Fruit fly (Drosophila melanogaster) whole organism, embryonic: Measurements from ENCODE around the gene PIG-L.

Experiments
- Atf-2 ChIP-seq: fragments of 200-800 bp; sonication (Bioruptor generic); optimal IDR thresholded peaks from 2 replicates; lab custom pipeline; 2016; ENCODE audit warnings: missing biosample characterization, missing genetic modification characterization
- Atf6 ChIP-seq: fragments of 200-800 bp; sonication (Bioruptor generic); IDR thresholded peaks from 2 replicates; pipeline ENCODE4 v1.3.6; 2022; ENCODE audit warnings: missing biosample characterization, missing genetic modification characterization
- CG10147 ChIP-seq: fragments of 200-800 bp; sonication (Bioruptor generic); optimal IDR thresholded peaks from 2 replicates; lab custom pipeline; 2019; ENCODE audit warnings: missing biosample characterization, mild to moderate bottlenecking, missing genetic modification characterization, moderate library complexity
- CG10366 ChIP-seq: fragments of 200-800 bp; sonication (Bioruptor generic); IDR thresholded peaks from 2 replicates; pipeline ENCODE4 v1.3.6; 2022; ENCODE audit warnings: missing biosample characterization, missing genetic modification characterization
- CG11085 ChIP-seq: fragments of 200-800 bp; sonication (Bioruptor generic); IDR thresholded peaks from 2 replicates; pipeline ENCODE4 v1.3.6; 2022; ENCODE audit warnings: missing biosample characterization, missing genetic modification characterization
- CG14965 ChIP-seq: fragments of 200-800 bp; sonication (Bioruptor generic); optimal IDR thresholded peaks from 2 replicates; lab custom pipeline; 2016; ENCODE audit warnings: missing biosample characterization, missing genetic modification characterization, borderline replicate concordance
- CG15514 ChIP-seq: fragments of 200-800 bp; sonication (Bioruptor generic); optimal IDR thresholded peaks from 3 replicates; lab custom pipeline; 2017; ENCODE audit warnings: missing biosample characterization, missing genetic modification characterization, mild to moderate bottlenecking, moderate library complexity, missing genetic modification reagents
- CG16813 ChIP-seq: fragments of 200-800 bp; sonication (Bioruptor generic); IDR thresholded peaks from 3 replicates; pipeline ENCODE4 v1.3.6; 2022; ENCODE audit warnings: missing biosample characterization, missing genetic modification characterization; ENCODE audit not compliant: partially characterized antibody
- CG17802 ChIP-seq: fragments of 200-800 bp; sonication (Bioruptor generic); optimal IDR thresholded peaks from 2 replicates; lab custom pipeline; 2018; ENCODE audit warnings: missing biosample characterization, mild to moderate bottlenecking, missing genetic modification characterization, moderate library complexity
- CG2875 ChIP-seq: fragments of 200-800 bp; sonication (Bioruptor generic); optimal IDR thresholded peaks from 2 replicates; lab custom pipeline; 2017; ENCODE audit warnings: missing biosample characterization, mild to moderate bottlenecking, missing genetic modification characterization, missing genetic modification reagents
- CG43689 ChIP-seq: fragments of 200-800 bp; sonication (Bioruptor generic); IDR thresholded peaks from 2 replicates; pipeline ENCODE4 v1.3.6; 2022; ENCODE audit warnings: missing biosample characterization, missing genetic modification characterization
- CG4404 ChIP-seq: fragments of 200-800 bp; sonication (Bioruptor generic); IDR thresholded peaks from 2 replicates; pipeline ENCODE4 v1.3.6; 2022; ENCODE audit warnings: missing biosample characterization, missing genetic modification characterization
- CG6791 ChIP-seq: fragments of 200-800 bp; sonication (Bioruptor generic); IDR thresholded peaks from 3 replicates; pipeline ENCODE4 v1.3.6; 2022; ENCODE audit warnings: missing biosample characterization, missing genetic modification characterization; ENCODE audit not compliant: partially characterized antibody
- CG7372 ChIP-seq: fragments of 200-800 bp; sonication (Bioruptor generic); IDR thresholded peaks from 2 replicates; pipeline ENCODE4 v1.3.6; 2022; ENCODE audit warnings: missing biosample characterization, missing genetic modification characterization
- CG8290 ChIP-seq, 3 experiments: fragments of 200-800 bp; sonication (Bioruptor generic); optimal IDR thresholded peaks; 2 replicates each; lab custom pipeline; 2016 to 2019; ENCODE audit warnings: missing biosample characterization in 3 of 3, missing genetic modification characterization in 3 of 3, mild to moderate bottlenecking in 2 of 3, moderate library complexity in 1 of 3
- CG8944 ChIP-seq: fragments of 200-800 bp; sonication (Bioruptor generic); optimal IDR thresholded peaks from 3 replicates; lab custom pipeline; 2016; ENCODE audit warnings: missing biosample characterization, missing genetic modification characterization
- CG9609 ChIP-seq: fragments of 200-800 bp; sonication (Bioruptor generic); optimal IDR thresholded peaks from 3 replicates; lab custom pipeline; 2016; ENCODE audit warnings: missing biosample characterization, missing genetic modification characterization
- Chrac-16 ChIP-seq: fragments of 200-800 bp; sonication (Bioruptor generic); optimal IDR thresholded peaks from 3 replicates; lab custom pipeline; 2016; ENCODE audit warnings: missing biosample characterization, missing genetic modification characterization
- D ChIP-seq, 2 experiments: fragments of 200-800 bp in 1 of 2; fragments of >200 bp in 1 of 2; sonication (Bioruptor generic) in 1 of 2; optimal IDR thresholded peaks; 2 replicates in 1 of 2; 3 replicates in 1 of 2; lab custom pipeline; 2017; ENCODE audit warnings: mild to moderate bottlenecking in 1 of 2, missing biosample characterization in 1 of 2, missing genetic modification characterization in 1 of 2, missing genetic modification reagents in 1 of 2
- D19B ChIP-seq: fragments of 200-800 bp; sonication (Bioruptor generic); optimal IDR thresholded peaks from 2 replicates; lab custom pipeline; 2017; ENCODE audit warnings: missing biosample characterization, mild to moderate bottlenecking, missing genetic modification characterization
- Fer2 ChIP-seq: fragments of 200-800 bp; sonication (Bioruptor generic); optimal IDR thresholded peaks from 2 replicates; lab custom pipeline; 2018; ENCODE audit warnings: missing biosample characterization, mild to moderate bottlenecking, missing genetic modification characterization, moderate library complexity
- Gsc ChIP-seq: fragments of 200-800 bp; sonication (Bioruptor generic); IDR thresholded peaks from 2 replicates; pipeline ENCODE4 v1.3.6; 2022; ENCODE audit warnings: missing biosample characterization, missing genetic modification characterization
- HLH54F ChIP-seq: fragments of 200-800 bp; sonication (Bioruptor generic); optimal IDR thresholded peaks from 3 replicates; lab custom pipeline; 2016; ENCODE audit warnings: missing biosample characterization, missing genetic modification characterization
- Hand ChIP-seq: fragments of 200-800 bp; sonication (Bioruptor generic); optimal IDR thresholded peaks from 2 replicates; lab custom pipeline; 2017; ENCODE audit warnings: mild to moderate bottlenecking, missing biosample characterization, missing genetic modification reagents, missing genetic modification characterization
- Hr39 ChIP-seq: fragments of >200 bp; optimal IDR thresholded peaks from 2 replicates; lab custom pipeline; 2017
- Max ChIP-seq: fragments of 200-800 bp; sonication (Bioruptor generic); optimal IDR thresholded peaks from 2 replicates; lab custom pipeline; 2016; ENCODE audit warnings: missing biosample characterization, mild to moderate bottlenecking, missing genetic modification characterization
- NC2β ChIP-seq: fragments of 200-800 bp; sonication (Bioruptor generic); optimal IDR thresholded peaks from 2 replicates; lab custom pipeline; 2016; ENCODE audit warnings: missing biosample characterization, missing genetic modification characterization
- Oaz ChIP-seq: fragments of 200-800 bp; sonication (Bioruptor generic); IDR thresholded peaks from 2 replicates; pipeline ENCODE4 v1.3.6; 2022; ENCODE audit warnings: missing biosample characterization, missing genetic modification characterization
- Pdp1 ChIP-seq, 2 experiments: fragments of 200-800 bp; sonication (Bioruptor generic); optimal IDR thresholded peaks; 3 replicates each; lab custom pipeline; 2016; ENCODE audit warnings: missing biosample characterization in 2 of 2, missing genetic modification characterization in 2 of 2, mild to moderate bottlenecking in 1 of 2, moderate library complexity in 1 of 2
- Xbp1 ChIP-seq: fragments of 200-800 bp; sonication (Bioruptor generic); optimal IDR thresholded peaks from 3 replicates; lab custom pipeline; 2016; ENCODE audit warnings: missing biosample characterization, mild to moderate bottlenecking, missing genetic modification characterization
- br ChIP-seq: fragments of >200 bp; optimal IDR thresholded peaks from 2 replicates; lab custom pipeline; 2017
- chm ChIP-seq: fragments of 200-800 bp; sonication (Bioruptor generic); IDR thresholded peaks from 2 replicates; pipeline ENCODE4 v1.3.6; 2022; ENCODE audit warnings: missing biosample characterization, missing genetic modification characterization
- chn ChIP-seq: fragments of 200-800 bp; sonication (Bioruptor generic); optimal IDR thresholded peaks from 2 replicates; lab custom pipeline; 2016; ENCODE audit warnings: missing biosample characterization, missing genetic modification characterization
- corto ChIP-seq: fragments of 200-800 bp; sonication (Bioruptor generic); optimal IDR thresholded peaks from 2 replicates; lab custom pipeline; 2016; ENCODE audit warnings: missing biosample characterization, mild to moderate bottlenecking, missing genetic modification characterization, moderate library complexity
- fd102C ChIP-seq: fragments of 200-800 bp; sonication (Bioruptor generic); optimal IDR thresholded peaks from 2 replicates; lab custom pipeline; 2018; ENCODE audit warnings: missing biosample characterization, mild to moderate bottlenecking, missing genetic modification characterization, moderate library complexity
- fu2 ChIP-seq: fragments of 200-800 bp; sonication (Bioruptor generic); optimal IDR thresholded peaks from 2 replicates; lab custom pipeline; 2016; ENCODE audit warnings: missing biosample characterization, missing genetic modification characterization
- grau ChIP-seq: fragments of 200-800 bp; optimal IDR thresholded peaks from 3 replicates; lab custom pipeline; 2019; ENCODE audit warnings: missing biosample characterization, mild to moderate bottlenecking, missing genetic modification characterization, moderate library complexity
- hkb ChIP-seq, 2 experiments: fragments of 200-800 bp in 1 of 2; fragments of >200 bp in 1 of 2; sonication (Bioruptor generic) in 1 of 2; IDR thresholded peaks in 1 of 2; optimal IDR thresholded peaks in 1 of 2; 2 replicates each; pipeline versions ENCODE4 v1.3.6 to Lab custom; 2017 to 2022; ENCODE audit warnings: missing biosample characterization in 1 of 2, missing genetic modification characterization in 1 of 2
- ind ChIP-seq: fragments of 200-800 bp; sonication (Bioruptor generic); optimal IDR thresholded peaks from 3 replicates; lab custom pipeline; 2016; ENCODE audit warnings: missing biosample characterization, missing genetic modification characterization
- maf-S ChIP-seq: fragments of 200-800 bp; sonication (Bioruptor generic); optimal IDR thresholded peaks from 2 replicates; lab custom pipeline; 2016; ENCODE audit warnings: missing biosample characterization, missing genetic modification characterization
- mld ChIP-seq: fragments of 200-800 bp; sonication (Bioruptor generic); IDR thresholded peaks from 3 replicates; pipeline ENCODE4 v1.3.6; 2022; ENCODE audit warnings: missing biosample characterization, missing genetic modification characterization; ENCODE audit not compliant: partially characterized antibody
- nerfin-1 ChIP-seq: fragments of 200-800 bp; sonication (Bioruptor generic); optimal IDR thresholded peaks from 3 replicates; lab custom pipeline; 2019; ENCODE audit warnings: missing biosample characterization, mild to moderate bottlenecking, missing genetic modification characterization, moderate library complexity
- oc ChIP-seq: fragments of 200-800 bp; sonication (Bioruptor generic); optimal IDR thresholded peaks from 2 replicates; lab custom pipeline; 2018; ENCODE audit warnings: missing biosample characterization, mild to moderate bottlenecking, missing genetic modification characterization, moderate library complexity
- pzg ChIP-seq: fragments of 200-800 bp; sonication (Bioruptor generic); optimal IDR thresholded peaks from 3 replicates; lab custom pipeline; 2018; ENCODE audit warnings: missing biosample characterization, mild to moderate bottlenecking, missing genetic modification characterization, moderate library complexity
- ro ChIP-seq: fragments of 200-800 bp; sonication (Bioruptor generic); IDR thresholded peaks from 2 replicates; pipeline ENCODE4 v1.3.6; 2022; ENCODE audit warnings: missing biosample characterization, missing genetic modification characterization
- stc ChIP-seq: fragments of 200-800 bp; sonication (Bioruptor generic); IDR thresholded peaks from 2 replicates; pipeline ENCODE4 v1.3.6; 2022; ENCODE audit warnings: missing biosample characterization, missing genetic modification characterization
- sug ChIP-seq: fragments of 200-800 bp; optimal IDR thresholded peaks from 2 replicates; lab custom pipeline; 2019; ENCODE audit warnings: missing biosample characterization, mild to moderate bottlenecking, missing genetic modification characterization, moderate library complexity
- twi ChIP-seq: fragments of 200-800 bp; optimal IDR thresholded peaks from 2 replicates; lab custom pipeline; 2019; ENCODE audit warnings: missing biosample characterization, mild to moderate bottlenecking, missing genetic modification characterization, moderate library complexity
- tx ChIP-seq: fragments of 200-800 bp; sonication (Bioruptor generic); optimal IDR thresholded peaks from 2 replicates; lab custom pipeline; 2016; ENCODE audit warnings: missing biosample characterization, missing genetic modification characterization

PIG-L gene

dm6 chr3R:19999474-19999873, 21.7 kb downstream of the PIG-L start (continued):
- TF ChIP-seq CG10366 (GFP tag; lab: Robert Waterston, UW): peak; percentile 65
- no peak for TF ChIP-seq hkb (optimal IDR thresholded peaks at IDR 0.05; lab: Kevin White, UChicago)
- TF ChIP-seq hkb (GFP tag; IDR thresholded peaks at IDR 0.05; lab: Robert Waterston, UW): peak; percentile 84
- TF ChIP-seq Xbp1 (GFP tag; lab: Kevin White, UChicago): peak; percentile 74
- TF ChIP-seq maf-S: no peak
- peak; percentile 61; the same call in 1 of the 2 replicates for TF ChIP-seq chm (GFP tag; lab: Robert Waterston, UW)
- no peak for TF ChIP-seq CG9609
- TF ChIP-seq sug (tag; lab: Kevin White, UChicago): peak; percentile 69
- TF ChIP-seq Hand (GFP tag; lab: Kevin White, UChicago): peak; percentile 67
- no peak for TF ChIP-seq CG17802
- TF ChIP-seq HLH54F: no peak
- peak; percentile 76 for TF ChIP-seq CG10147 (GFP tag; lab: Kevin White, UChicago)
- peak; percentile 73 for TF ChIP-seq Chrac-16 (GFP tag; lab: Kevin White, UChicago)
- TF ChIP-seq Fer2 (tag; lab: Kevin White, UChicago): peak; percentile 53
- no peak for TF ChIP-seq CG16813 (GFP tag; lab: Robert Waterston, UW)
- TF ChIP-seq D19B (GFP tag; lab: Kevin White, UChicago): peak; percentile 91
- TF ChIP-seq CG15514 (GFP tag; lab: Kevin White, UChicago): peak; percentile 20
- no peak for TF ChIP-seq Hr39 (lab: Kevin White, UChicago)
- TF ChIP-seq stc (GFP tag; lab: Robert Waterston, UW): peak; percentile 87
- peak; percentile 57; the same call in 1 of the 2 replicates for TF ChIP-seq CG43689
- TF ChIP-seq CG7372 (GFP tag; lab: Robert Waterston, UW): peak; percentile 78
- TF ChIP-seq CG6791 (GFP tag; lab: Robert Waterston, UW): no peak
- TF ChIP-seq CG2875 (GFP tag; lab: Kevin White, UChicago): peak; percentile 61
- TF ChIP-seq grau: peak; percentile 87
- no peak for TF ChIP-seq NC2β
- peak; percentile 54; the same call in 1 of the 2 replicates for TF ChIP-seq CG11085 (GFP tag; lab: Robert Waterston, UW)
- TF ChIP-seq fd102C (GFP tag; lab: Kevin White, UChicago): peak; percentile 57
- TF ChIP-seq br: no peak
- TF ChIP-seq corto (GFP tag; lab: Kevin White, UChicago): peak; percentile 1
- peak; percentile 60; the same call in 1 of the 2 replicates for TF ChIP-seq Oaz (GFP tag; lab: Robert Waterston, UW)
- peak; percentile 19 for TF ChIP-seq chn
- TF ChIP-seq Gsc: no peak
- TF ChIP-seq CG14965: no peak
- TF ChIP-seq Atf-2: no peak
- TF ChIP-seq mld (GFP tag; lab: Robert Waterston, UW): no peak
- TF ChIP-seq pzg (GFP tag; lab: Kevin White, UChicago): no peak
- no peak for TF ChIP-seq tx (GFP tag; lab: Kevin White, UChicago)
- TF ChIP-seq Max: peak; percentile 13
- peak; percentile 70 for TF ChIP-seq nerfin-1 (tag; lab: Kevin White, UChicago)
- TF ChIP-seq Atf6: peak; percentile 81
- peak; percentile 85 for TF ChIP-seq oc (tag; lab: Kevin White, UChicago)
- peak; percentile 50 for TF ChIP-seq CG8290 (GFP tag; optimal IDR thresholded peaks at IDR 0.05; lab: Kevin White, UChicago)
- TF ChIP-seq CG8290 (tag; optimal IDR thresholded peaks at IDR 0.05; lab: Kevin White, UChicago): peak in 1 of 2 experiments; percentile 28
- TF ChIP-seq ro (GFP tag; lab: Robert Waterston, UW): peak; percentile 55; the same call in 1 of the 2 replicates
- peak; percentile 67 for TF ChIP-seq twi (tag; lab: Kevin White, UChicago)
- TF ChIP-seq Pdp1 (GFP tag; optimal IDR thresholded peaks at IDR 0.05; lab: Kevin White, UChicago): peak in 1 of 2 experiments; percentile 26
- TF ChIP-seq fu2 (GFP tag; lab: Kevin White, UChicago): no peak
- TF ChIP-seq D (optimal IDR thresholded peaks at IDR 0.05; lab: Kevin White, UChicago): no peak
- TF ChIP-seq D (GFP tag; optimal IDR thresholded peaks at IDR 0.05; lab: Kevin White, UChicago): peak; percentile 78
- TF ChIP-seq CG4404: peak; percentile 83
- no peak for TF ChIP-seq CG8944 (GFP tag; lab: Kevin White, UChicago)
- peak; percentile 58 for TF ChIP-seq ind (GFP tag; lab: Kevin White, UChicago)
